Fruit fly (Drosophila melanogaster): ENCODE results near the gene schlank.

schlank gene

dm6 chrX:6224225-6225190 is 42.5 kb downstream of the schlank start, which contains the start of gene sqh (continued):
- peak; percentile 86 for TF ChIP-seq pdm3 (GFP tag; optimal IDR thresholded peaks at IDR 0.05)
- TF ChIP-seq svp (GFP tag) = peak; percentile 92
- TF ChIP-seq vri (GFP tag; optimal IDR thresholded peaks at IDR 0.05) = peak; percentile 84
- TF ChIP-seq Eip93F (GFP tag; optimal IDR thresholded peaks at IDR 0.05) = peak; percentile 91
- peak; percentile 75 for TF ChIP-seq CG31627 (GFP tag; optimal IDR thresholded peaks at IDR 0.05)
- peak; percentile 98 for TF ChIP-seq fkh (GFP tag; optimal IDR thresholded peaks at IDR 0.05)
- peak; percentile 87 for TF ChIP-seq CG6163 (GFP tag; IDR thresholded peaks at IDR 0.05)
- TF ChIP-seq Sox14 (GFP tag; optimal IDR thresholded peaks at IDR 0.05) = peak; percentile 88
- TF ChIP-seq Sox15 (GFP tag; optimal IDR thresholded peaks at IDR 0.05) = peak; percentile 80
- peak; percentile 83 for TF ChIP-seq CG4318 (GFP tag; optimal IDR thresholded peaks at IDR 0.05)
- peak; percentile 87 for TF ChIP-seq Hr4 (GFP tag; optimal IDR thresholded peaks at IDR 0.05)
- TF ChIP-seq salr (GFP tag; optimal IDR thresholded peaks at IDR 0.05) = peak; percentile 69 to 75
- TF ChIP-seq CG6808 (GFP tag; optimal IDR thresholded peaks at IDR 0.05) = peak; percentile 82
- peak; percentile 77 for TF ChIP-seq CG7368 (GFP tag; optimal IDR thresholded peaks at IDR 0.05)

dm6 chrX:6219845-6220345 is 47.1 kb downstream of the schlank start, which contains the start of gene Efr:
Gene Efr, plus strand, starts transcription at chrX:6219957.
- peak; percentile 79 for TF ChIP-seq fkh (GFP tag; optimal IDR thresholded peaks at IDR 0.05)
- no peak for TF ChIP-seq fd59A (GFP tag; optimal IDR thresholded peaks at IDR 0.05)
- TF ChIP-seq CG9139 (GFP tag; optimal IDR thresholded peaks at IDR 0.05) = no peak
- TF ChIP-seq CG3032 (tag; optimal IDR thresholded peaks at IDR 0.05) = no peak
- TF ChIP-seq dsx (GFP tag; optimal IDR thresholded peaks at IDR 0.05; ENCODE audit: poor library complexity, severe bottlenecking) = peak; percentile 11
- no peak for TF ChIP-seq CG10631 (GFP tag; optimal IDR thresholded peaks at IDR 0.05)
- no peak for TF ChIP-seq acj6 (GFP tag; optimal IDR thresholded peaks at IDR 0.05)
- no peak for TF ChIP-seq cyc (GFP tag; optimal IDR thresholded peaks at IDR 0.05)
- TF ChIP-seq CG6276 (GFP tag; optimal IDR thresholded peaks at IDR 0.05) = no peak
- TF ChIP-seq topi (GFP tag; optimal IDR thresholded peaks at IDR 0.05) = no peak

- TF ChIP-seq CG34406 (GFP tag; optimal IDR thresholded peaks at IDR 0.05) = no peak
- no peak for TF ChIP-seq vri (GFP tag; optimal IDR thresholded peaks at IDR 0.05)
- TF ChIP-seq Hr39 (GFP tag; optimal IDR thresholded peaks at IDR 0.05) = no peak
- TF ChIP-seq CG6854 (GFP tag; optimal IDR thresholded peaks at IDR 0.05) = no peak
- TF ChIP-seq cyc (GFP tag; optimal IDR thresholded peaks at IDR 0.05) = no peak
- TF ChIP-seq CG6792 (GFP tag; optimal IDR thresholded peaks at IDR 0.05) = no peak
- no peak for TF ChIP-seq fkh (GFP tag; optimal IDR thresholded peaks at IDR 0.05)
- no peak for TF ChIP-seq CG4318 (GFP tag; optimal IDR thresholded peaks at IDR 0.05)
- no peak for TF ChIP-seq Eip78C (GFP tag)
- TF ChIP-seq CG8632 (GFP tag; optimal IDR thresholded peaks at IDR 0.05) = no peak
- TF ChIP-seq CG11762 (GFP tag; optimal IDR thresholded peaks at IDR 0.05; ENCODE audit: insufficient read depth) = no peak
- no peak for TF ChIP-seq Sox15 (GFP tag; optimal IDR thresholded peaks at IDR 0.05)
- no peak for TF ChIP-seq esn (GFP tag; optimal IDR thresholded peaks at IDR 0.05)
- TF ChIP-seq pdm3 (GFP tag; optimal IDR thresholded peaks at IDR 0.05) = no peak
- TF ChIP-seq CG9139 (GFP tag; optimal IDR thresholded peaks at IDR 0.05) = no peak
Observed at dm6 chrX:6219227-6219626, 47.8 kb downstream of the schlank start, which contains the start of gene Btnd. Gene Btnd, minus strand, starts transcription at chrX:6219327.

DNA sequence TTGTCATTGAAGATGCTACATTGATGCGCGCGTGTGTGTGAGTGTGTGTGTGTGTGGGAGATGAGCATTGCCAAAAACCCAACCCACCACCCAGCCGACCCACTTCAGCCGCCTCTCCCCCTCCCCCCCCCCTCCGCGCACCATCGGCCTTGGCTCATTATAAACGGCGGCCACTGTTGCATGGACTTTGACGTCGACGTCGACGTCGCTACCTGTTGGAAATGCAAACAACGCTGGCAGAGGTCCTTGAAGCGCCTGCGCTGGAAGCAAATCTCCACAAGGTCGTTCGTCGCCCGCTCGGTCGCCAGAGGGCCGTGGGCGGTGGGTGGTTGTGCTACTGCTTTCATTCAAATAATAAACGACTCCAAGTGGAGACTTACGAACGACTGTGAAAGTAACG is 50.4 kb downstream of the schlank start:
- TF ChIP-seq CG10669 (GFP tag; optimal IDR thresholded peaks at IDR 0.05) (no peak), CG11294 (GFP tag; IDR thresholded peaks at IDR 0.05) (no peak), Hr38 (GFP tag; optimal IDR thresholded peaks at IDR 0.05) (no peak), net (GFP tag; optimal IDR thresholded peaks at IDR 0.05) (no peak), salr (GFP tag; optimal IDR thresholded peaks at IDR 0.05) (no peak), CG10631 (GFP tag; optimal IDR thresholded peaks at IDR 0.05) (no peak), CG3032 (tag; optimal IDR thresholded peaks at IDR 0.05) (no peak)

All from whole organism, prepupa.